Worm (Caenorhabditis elegans) whole organism, L4 larva: Measurements from ENCODE around the gene F45D3.1.

Experiments used
- F37D6.2 ChIP-seq: sonication (generic microtip); optimal IDR thresholded peaks from 2 replicates; lab custom pipeline; 2016; ENCODE audit warnings: mild to moderate bottlenecking, missing genetic modification characterization, missing compliant biosample characterization
- F44E2.7 ChIP-seq: fragments of 200-800 bp; sonication (Bioruptor generic); IDR thresholded peaks from 2 replicates; pipeline ENCODE4 v2.1.2; 2022; ENCODE audit warnings: missing genetic modification characterization, missing compliant biosample characterization
- F49E8.2 ChIP-seq: sonication (generic microtip); optimal IDR thresholded peaks from 2 replicates; lab custom pipeline; 2016; ENCODE audit warnings: missing compliant biosample characterization, mild to moderate bottlenecking, missing genetic modification characterization, borderline replicate concordance
- T26A8.4 ChIP-seq: fragments of 200-800 bp; sonication (Bioruptor generic); IDR thresholded peaks from 2 replicates; pipeline ENCODE4 v1.3.6; 2022; ENCODE audit warnings: missing genetic modification characterization, missing compliant biosample characterization
- ZK546.5 ChIP-seq, 2 experiments: sonication (generic microtip); optimal IDR thresholded peaks; 2 replicates each; lab custom pipeline; 2017; ENCODE audit warnings: missing biosample characterization in 2 of 2, missing genetic modification characterization in 2 of 2
- aha-1 ChIP-seq: fragments of 150-350 bp; peaks from one replicate; lab custom pipeline; 2014; ENCODE audit warnings: missing biosample characterization, missing genetic modification characterization
- aly-2 ChIP-seq: sonication (generic microtip); optimal IDR thresholded peaks from 2 replicates; lab custom pipeline; 2018; ENCODE audit warnings: missing biosample characterization, missing genetic modification characterization
- ama-1 ChIP-seq: fragments of 150-350 bp; optimal IDR thresholded peaks from 2 replicates; lab custom pipeline; 2014; ENCODE audit warnings: inconsistent platforms, mixed read lengths
- arid-1 ChIP-seq: fragments of 200-800 bp; sonication (Bioruptor generic); conservative IDR thresholded peaks from 2 replicates; pipeline ENCODE4 v1.3.6; 2022; ENCODE audit warnings: missing genetic modification reagents, missing genetic modification characterization, missing compliant biosample characterization
- ceh-20 ChIP-seq: fragments of 200-800 bp; sonication (Bioruptor generic); IDR thresholded peaks from 2 replicates; pipeline ENCODE4 v1.3.6; 2022; ENCODE audit warnings: missing genetic modification reagents, missing genetic modification characterization, missing compliant biosample characterization
- ceh-28 ChIP-seq: fragments of 150-350 bp; optimal IDR thresholded peaks from 2 replicates; lab custom pipeline; 2014; ENCODE audit warnings: missing biosample characterization, missing genetic modification reagents, missing genetic modification characterization
- ceh-32 ChIP-seq: sonication (generic microtip); optimal IDR thresholded peaks from 2 replicates; lab custom pipeline; 2016; ENCODE audit warnings: mild to moderate bottlenecking, missing genetic modification characterization, missing compliant biosample characterization; ENCODE audit not compliant: poor library complexity
- ceh-62 ChIP-seq: sonication (generic microtip); optimal IDR thresholded peaks from 2 replicates; lab custom pipeline; 2017; ENCODE audit warnings: missing biosample characterization, missing genetic modification characterization
- ceh-82 ChIP-seq: sonication (generic microtip); optimal IDR thresholded peaks from 2 replicates; lab custom pipeline; 2017; ENCODE audit warnings: missing biosample characterization, missing genetic modification characterization
- daf-19 ChIP-seq: fragments of 200-800 bp; sonication (Bioruptor generic); conservative IDR thresholded peaks from 2 replicates; pipeline ENCODE4 v1.3.6; 2022; ENCODE audit warnings: missing genetic modification characterization, missing compliant biosample characterization
- dmd-6 ChIP-seq: fragments of 200-800 bp; sonication (Bioruptor generic); IDR thresholded peaks from 2 replicates; pipeline ENCODE4 v1.3.6; 2022; ENCODE audit warnings: missing genetic modification reagents, missing genetic modification characterization, missing compliant biosample characterization
- dmd-9 ChIP-seq: fragments of 200-800 bp; sonication (Bioruptor generic); IDR thresholded peaks from 2 replicates; pipeline ENCODE4 v1.3.6; 2022; ENCODE audit warnings: missing genetic modification reagents, missing genetic modification characterization, missing compliant biosample characterization
- dve-1 ChIP-seq: sonication (generic microtip); optimal IDR thresholded peaks from 2 replicates; lab custom pipeline; 2017; ENCODE audit warnings: antibody characterized with exemption, mild to moderate bottlenecking, missing genetic modification characterization, missing compliant biosample characterization; ENCODE audit not compliant: insufficient read depth
- egl-27 ChIP-seq: sonication (generic microtip); optimal IDR thresholded peaks from 3 replicates; lab custom pipeline; 2017; ENCODE audit warnings: missing biosample characterization, missing genetic modification reagents, missing genetic modification characterization
- egl-43 ChIP-seq: fragments of 200-800 bp; sonication (Bioruptor generic); IDR thresholded peaks from 2 replicates; pipeline ENCODE4 v1.3.6; 2022; ENCODE audit warnings: missing genetic modification reagents, missing genetic modification characterization, missing compliant biosample characterization
- fkh-10 ChIP-seq: fragments of 150-350 bp; optimal IDR thresholded peaks from 2 replicates; lab custom pipeline; 2014; ENCODE audit warnings: missing biosample characterization, missing genetic modification reagents, missing genetic modification characterization
- fos-1 ChIP-seq: fragments of 150-350 bp; optimal IDR thresholded peaks from 2 replicates; lab custom pipeline; 2014; ENCODE audit warnings: missing biosample characterization, missing genetic modification characterization
- hlh-11 ChIP-seq: fragments of 200-800 bp; sonication (Bioruptor generic); optimal IDR thresholded peaks from 2 replicates; lab custom pipeline; 2018; ENCODE audit warnings: mild to moderate bottlenecking, missing genetic modification characterization, missing compliant biosample characterization
- hlh-30 ChIP-seq: sonication (generic microtip); optimal IDR thresholded peaks from 2 replicates; lab custom pipeline; 2017; ENCODE audit warnings: antibody characterized with exemption, mild to moderate bottlenecking, missing genetic modification characterization, missing compliant biosample characterization; ENCODE audit not compliant: insufficient read depth
- lim-7 ChIP-seq: fragments of 200-800 bp; sonication (Bioruptor generic); IDR thresholded peaks from 2 replicates; pipeline ENCODE4 v1.3.6; 2022; ENCODE audit warnings: missing genetic modification characterization, missing compliant biosample characterization
- lin-15B ChIP-seq: fragments of 150-350 bp; sonication (generic microtip); optimal IDR thresholded peaks from 3 replicates; lab custom pipeline; 2014; ENCODE audit warnings: missing biosample characterization, missing genetic modification characterization
- lsy-2 ChIP-seq, 2 experiments: fragments of 150-350 bp in 1 of 2; sonication (generic microtip) in 1 of 2; optimal IDR thresholded peaks; 2 replicates each; lab custom pipeline; 2014 to 2017; ENCODE audit warnings: missing biosample characterization in 2 of 2, missing genetic modification characterization in 2 of 2
- mes-2 ChIP-seq: sonication (generic microtip); optimal IDR thresholded peaks from 2 replicates; lab custom pipeline; 2016; ENCODE audit warnings: missing genotype, mild to moderate bottlenecking, missing genetic modification characterization, missing compliant biosample characterization; ENCODE audit not compliant: poor library complexity, severe bottlenecking
- mxl-2 ChIP-seq: fragments of 200-800 bp; sonication (Bioruptor generic); conservative IDR thresholded peaks from 2 replicates; pipeline ENCODE4 v1.3.6; 2022; ENCODE audit warnings: missing genetic modification reagents, missing genetic modification characterization, missing compliant biosample characterization
- nhr-10 ChIP-seq: fragments of 150-350 bp; optimal IDR thresholded peaks from 2 replicates; lab custom pipeline; 2014; ENCODE audit warnings: missing biosample characterization, missing genetic modification characterization
- nhr-11 ChIP-seq: fragments of 150-350 bp; optimal IDR thresholded peaks from 2 replicates; lab custom pipeline; 2014; ENCODE audit warnings: missing biosample characterization, missing genetic modification characterization
- nhr-28 ChIP-seq: fragments of 150-350 bp; optimal IDR thresholded peaks from 2 replicates; lab custom pipeline; 2014; ENCODE audit warnings: missing biosample characterization, missing genetic modification characterization
- nhr-48 ChIP-seq: sonication (generic microtip); optimal IDR thresholded peaks from 2 replicates; lab custom pipeline; 2016; ENCODE audit warnings: mild to moderate bottlenecking, missing genetic modification characterization, missing compliant biosample characterization
- pha-4 ChIP-seq, 2 experiments: fragments of 150-350 bp in 1 of 2; fragments of 200-800 bp in 1 of 2; sonication (Bioruptor generic) in 1 of 2; IDR thresholded peaks in 1 of 2; optimal IDR thresholded peaks in 1 of 2; 2 replicates each; pipeline versions ENCODE4 v1.3.6 to Lab custom; 2014 to 2022; ENCODE audit warnings: missing genetic modification characterization in 2 of 2, missing genetic modification reagents in 2 of 2, missing biosample characterization in 1 of 2, missing compliant biosample characterization in 1 of 2
- rbr-2 ChIP-seq: sonication (generic microtip); optimal IDR thresholded peaks from 2 replicates; lab custom pipeline; 2016; ENCODE audit warnings: missing genotype, missing genetic modification characterization, missing compliant biosample characterization
- saeg-2 ChIP-seq: fragments of 200-800 bp; sonication (Bioruptor generic); IDR thresholded peaks from 2 replicates; pipeline ENCODE4 v1.3.6; 2022; ENCODE audit warnings: missing genetic modification reagents, missing genetic modification characterization, missing compliant biosample characterization
- sdz-12 ChIP-seq: fragments of 200-800 bp; sonication (Bioruptor generic); optimal IDR thresholded peaks from 2 replicates; lab custom pipeline; 2018; ENCODE audit warnings: mild to moderate bottlenecking, missing genetic modification characterization, missing compliant biosample characterization
- snpc-4 ChIP-seq: fragments of 150-350 bp; optimal IDR thresholded peaks from 2 replicates; lab custom pipeline; 2014; ENCODE audit warnings: missing biosample characterization, missing genetic modification characterization
- tag-97 ChIP-seq: fragments of 200-800 bp; sonication (Bioruptor generic); IDR thresholded peaks from 2 replicates; pipeline ENCODE4 v1.3.6; 2022; ENCODE audit warnings: missing genetic modification characterization, missing compliant biosample characterization
- tra-1 ChIP-seq: fragments of 200-800 bp; sonication (Bioruptor generic); IDR thresholded peaks from 2 replicates; pipeline ENCODE4 v1.3.6; 2022; ENCODE audit warnings: missing genetic modification reagents, missing genetic modification characterization, missing compliant biosample characterization
- unc-62 ChIP-seq, 3 experiments: fragments of 150-350 bp in 1 of 3; sonication (generic microtip); optimal IDR thresholded peaks in 2 of 3; peaks in 1 of 3; 1 replicate in 1 of 3; 2 replicates in 2 of 3; lab custom pipeline; 2014 to 2017; ENCODE audit warnings: missing biosample characterization in 3 of 3, missing genetic modification characterization in 3 of 3, missing genetic modification reagents in 3 of 3, missing genotype in 1 of 3
- zfp-2 ChIP-seq: sonication (generic microtip); optimal IDR thresholded peaks from 2 replicates; lab custom pipeline; 2016; ENCODE audit warnings: mild to moderate bottlenecking, missing genetic modification characterization, missing compliant biosample characterization
- ztf-11 ChIP-seq: fragments of 150-350 bp; optimal IDR thresholded peaks from 2 replicates; lab custom pipeline; 2014; ENCODE audit warnings: missing biosample characterization, missing genetic modification characterization

F45D3.1 gene

ce11 chrV:12540018-12540417 is 13.2 kb downstream of the F45D3.1 start (continued):
- TF ChIP-seq nhr-11 (tag; lab: Kevin White, UChicago) (no peak), mxl-2 (GFP tag; lab: Robert Waterston, UW) (no peak), ceh-20 (GFP tag; lab: Robert Waterston, UW) (peak; percentile 59; the same call in 1 of the 2 replicates), aly-2 (tag; lab: Kevin White, UChicago) (no peak), ceh-28 (no peak), fos-1 (no peak), ceh-32 (tag; lab: Kevin White, UChicago) (no peak), lsy-2 (tag; optimal IDR thresholded peaks at IDR 0.05; lab: Kevin White, UChicago) (no peak), nhr-48 (no peak), fkh-10 (no peak), rbr-2 (tag; lab: Kevin White, UChicago) (peak; percentile 18), saeg-2 (GFP tag; lab: Robert Waterston, UW) (no peak), snpc-4 (tag; lab: Kevin White, UChicago) (no peak), arid-1 (GFP tag; lab: Robert Waterston, UW) (no peak), dmd-9 (GFP tag; lab: Robert Waterston, UW) (no peak), sdz-12 (GFP tag; lab: Kevin White, UChicago) (no peak), F44E2.7 (no peak), ama-1 (lab: Kevin White, UChicago) (peak; percentile 63), dmd-6 (GFP tag; lab: Robert Waterston, UW) (peak; percentile 43; the same call in 1 of the 2 replicates)
- TF ChIP-seq, all 104 proteins: peak for 13

DNA sequence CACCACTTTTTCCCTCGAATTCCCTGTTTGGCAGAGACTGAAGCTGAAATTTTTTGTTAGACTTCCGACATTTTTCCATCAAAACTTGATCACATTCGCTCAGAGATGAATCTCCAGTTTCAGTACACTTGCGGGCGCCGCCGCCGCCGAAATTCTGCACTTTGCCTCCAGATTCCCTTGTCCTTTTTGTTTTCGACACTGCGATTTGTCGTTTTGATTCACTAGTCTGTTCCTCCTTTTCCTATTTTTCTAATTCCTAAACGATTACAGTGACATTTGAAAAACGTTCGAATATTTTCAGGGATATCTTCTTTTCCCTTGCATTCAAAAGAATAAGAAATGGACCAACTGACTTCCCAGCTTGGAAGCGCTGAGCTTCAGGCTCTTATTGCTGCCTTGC is 13.9 kb downstream of the F45D3.1 start, which contains the start of gene F45D3.2:
TSS of gene F45D3.2 (plus strand) at position 301 of the 400 bp plus-strand sequence.
- TF ChIP-seq tra-1 (GFP tag; lab: Robert Waterston, UW) (no peak), aha-1 (peak; percentile 29)

- TF ChIP-seq nhr-10 (no peak), lsy-2 (tag; optimal IDR thresholded peaks at IDR 0.05; lab: Kevin White, UChicago) (no peak), hlh-30 (tag; lab: Kevin White, UChicago) (no peak), unc-62 (GFP tag; optimal IDR thresholded peaks at IDR 0.05 in 1 of 2; lab: Kevin White, UChicago) (peak in 1 of 2 experiments; percentile 98), unc-62 (tag; optimal IDR thresholded peaks at IDR 0.05; lab: Kevin White, UChicago) (no peak), lim-7 (GFP tag; lab: Robert Waterston, UW) (no peak)
Measured at ce11 chrV:12541207-12541606, 14.3 kb downstream of the F45D3.1 start.

ce11 chrV:12542683-12543319 is 15.9 kb downstream of the F45D3.1 start:
- TF ChIP-seq aha-1: peak; percentile 65
- TF ChIP-seq lin-15B (tag; lab: Kevin White, UChicago): no peak
- no peak for TF ChIP-seq F37D6.2 (tag; lab: Kevin White, UChicago)
- TF ChIP-seq daf-19 (GFP tag; lab: Robert Waterston, UW): no peak
- TF ChIP-seq lsy-2 (tag; optimal IDR thresholded peaks at IDR 0.05; lab: Kevin White, UChicago): peak in 1 of 2 experiments; percentile 50
- no peak for TF ChIP-seq snpc-4 (tag; lab: Kevin White, UChicago)
- TF ChIP-seq T26A8.4 (GFP tag; lab: Robert Waterston, UW): no peak
- peak; percentile 17 for TF ChIP-seq nhr-28 (tag; lab: Kevin White, UChicago)
- TF ChIP-seq egl-43 (GFP tag; lab: Robert Waterston, UW): no peak
- no peak for TF ChIP-seq egl-27
- TF ChIP-seq ZK546.5 (tag; optimal IDR thresholded peaks at IDR 0.05; lab: Kevin White, UChicago): no peak
- TF ChIP-seq F49E8.2 (tag; lab: Kevin White, UChicago): no peak
- TF ChIP-seq fos-1: no peak
- TF ChIP-seq ztf-11 (tag; lab: Kevin White, UChicago): no peak
- no peak for TF ChIP-seq zfp-2
- TF ChIP-seq nhr-10: peak; percentile 71
- peak; percentile 53 for TF ChIP-seq ama-1 (lab: Kevin White, UChicago)
- TF ChIP-seq tag-97: no peak
- no peak for TF ChIP-seq ceh-62 (tag; lab: Kevin White, UChicago)
- TF ChIP-seq hlh-11 (tag; lab: Kevin White, UChicago): peak; percentile 46
- TF ChIP-seq rbr-2 (tag; lab: Kevin White, UChicago): peak; percentile 22
- TF ChIP-seq mes-2 (tag; lab: Kevin White, UChicago): peak; percentile 47
- TF ChIP-seq hlh-30 (tag; lab: Kevin White, UChicago): peak; percentile 32
- TF ChIP-seq ceh-82: no peak
- no peak for TF ChIP-seq dve-1 (tag; lab: Kevin White, UChicago)
- no peak for TF ChIP-seq pha-4 (GFP tag; IDR thresholded peaks at IDR 0.05; lab: Robert Waterston, UW)
- TF ChIP-seq pha-4 (tag; optimal IDR thresholded peaks at IDR 0.05; lab: Kevin White, UChicago): no peak
